Worm (Caenorhabditis elegans) whole organism, mixed stage, embryonic: ENCODE data around the gene pqn-37.

ENCODE experiments used
- M03D4.4 ChIP-seq: sonication (generic microtip); optimal IDR thresholded peaks from 2 replicates; lab custom pipeline; 2017; ENCODE audit warnings: mild to moderate bottlenecking, missing genetic modification characterization, missing compliant biosample characterization
- bed-3 ChIP-seq: fragments of 200-800 bp; sonication (Bioruptor generic); optimal IDR thresholded peaks from 3 replicates; lab custom pipeline; 2018; ENCODE audit warnings: mild to moderate bottlenecking, missing genetic modification characterization, moderate library complexity, missing compliant biosample characterization
- ceh-39 ChIP-seq: fragments of 150-350 bp; optimal IDR thresholded peaks from 2 replicates; lab custom pipeline; 2014; ENCODE audit warnings: missing biosample characterization, missing genetic modification characterization
- ceh-43 ChIP-seq: fragments of 200-800 bp; sonication (Bioruptor generic); optimal IDR thresholded peaks from 2 replicates; lab custom pipeline; 2018; ENCODE audit warnings: mild to moderate bottlenecking, missing genetic modification characterization, moderate library complexity, missing compliant biosample characterization
- ceh-83 ChIP-seq: fragments of 200-800 bp; sonication (Bioruptor generic); optimal IDR thresholded peaks from 2 replicates; lab custom pipeline; 2018; ENCODE audit warnings: mild to moderate bottlenecking, missing genetic modification characterization, missing compliant biosample characterization
- ces-1 ChIP-seq: fragments of 150-350 bp; optimal IDR thresholded peaks from 2 replicates; lab custom pipeline; 2014; ENCODE audit warnings: missing biosample characterization, missing genetic modification reagents, missing genetic modification characterization
- cnd-1 ChIP-seq: fragments of 200-800 bp; sonication (Bioruptor generic); optimal IDR thresholded peaks from 2 replicates; lab custom pipeline; 2018; ENCODE audit warnings: mild to moderate bottlenecking, missing genetic modification characterization, missing compliant biosample characterization
- drap-1 ChIP-seq: fragments of 200-800 bp; sonication (Bioruptor generic); optimal IDR thresholded peaks from 3 replicates; lab custom pipeline; 2018; ENCODE audit warnings: mild to moderate bottlenecking, missing genetic modification characterization, missing compliant biosample characterization
- elt-1 ChIP-seq: sonication (generic microtip); optimal IDR thresholded peaks from 2 replicates; lab custom pipeline; 2017; ENCODE audit warnings: missing genetic modification characterization, mild to moderate bottlenecking, missing compliant biosample characterization, antibody characterized with exemption, moderate library complexity, borderline replicate concordance; ENCODE audit not compliant: insufficient read depth
- hlh-1 ChIP-seq: fragments of 150-350 bp; optimal IDR thresholded peaks from 2 replicates; lab custom pipeline; 2014; ENCODE audit warnings: missing biosample characterization, missing genetic modification reagents, missing genetic modification characterization
- lin-13 ChIP-seq: fragments of 150-350 bp; optimal IDR thresholded peaks from 2 replicates; lab custom pipeline; 2014; ENCODE audit warnings: missing biosample characterization, missing genetic modification characterization
- lsy-2 ChIP-seq: fragments of 150-350 bp; optimal IDR thresholded peaks from 2 replicates; lab custom pipeline; 2014; ENCODE audit warnings: missing biosample characterization, missing genetic modification characterization
- mep-1 ChIP-seq: fragments of 150-350 bp; optimal IDR thresholded peaks from 2 replicates; lab custom pipeline; 2017; ENCODE audit warnings: missing biosample characterization, missing genetic modification reagents, missing genetic modification characterization, inconsistent platforms
- mls-2 ChIP-seq: sonication (generic microtip); optimal IDR thresholded peaks from 2 replicates; lab custom pipeline; 2016; ENCODE audit warnings: mild to moderate bottlenecking, missing genetic modification characterization, moderate library complexity, missing compliant biosample characterization
- nhr-12 ChIP-seq: fragments of 150-350 bp; optimal IDR thresholded peaks from 2 replicates; lab custom pipeline; 2014; ENCODE audit warnings: missing biosample characterization, missing genetic modification characterization
- nhr-237 ChIP-seq: fragments of 150-350 bp; optimal IDR thresholded peaks from 2 replicates; lab custom pipeline; 2014; ENCODE audit warnings: missing biosample characterization, missing genetic modification characterization
- nhr-28 ChIP-seq: fragments of 150-350 bp; optimal IDR thresholded peaks from 2 replicates; lab custom pipeline; 2014; ENCODE audit warnings: missing biosample characterization, missing genetic modification characterization
- nhr-76 ChIP-seq: sonication (generic microtip); optimal IDR thresholded peaks from 2 replicates; lab custom pipeline; 2017; ENCODE audit warnings: missing biosample characterization, missing genetic modification characterization
- pha-4 ChIP-seq: fragments of 150-350 bp; optimal IDR thresholded peaks from 2 replicates; lab custom pipeline; 2018; ENCODE audit warnings: missing biosample characterization, missing genetic modification reagents, missing genetic modification characterization
- sem-2 ChIP-seq: fragments of 200-800 bp; sonication (Bioruptor generic); optimal IDR thresholded peaks from 2 replicates; lab custom pipeline; 2018; ENCODE audit warnings: mild to moderate bottlenecking, missing genetic modification characterization, missing compliant biosample characterization
- snpc-4 ChIP-seq: fragments of 150-350 bp; optimal IDR thresholded peaks from 2 replicates; lab custom pipeline; 2014; ENCODE audit warnings: missing biosample characterization, missing genetic modification characterization
- sptf-1 ChIP-seq: sonication (generic microtip); optimal IDR thresholded peaks from 2 replicates; lab custom pipeline; 2017; ENCODE audit warnings: mild to moderate bottlenecking, missing genetic modification characterization, moderate library complexity, missing compliant biosample characterization
- tbx-8 ChIP-seq: fragments of 200-800 bp; sonication (Bioruptor generic); optimal IDR thresholded peaks from 2 replicates; lab custom pipeline; 2018; ENCODE audit warnings: mild to moderate bottlenecking, missing genetic modification characterization, moderate library complexity, missing compliant biosample characterization
- unc-120 ChIP-seq: sonication (generic microtip); optimal IDR thresholded peaks from 2 replicates; lab custom pipeline; 2017; ENCODE audit warnings: missing genetic modification characterization, missing compliant biosample characterization; ENCODE audit not compliant: poor library complexity, severe bottlenecking
- unc-39 ChIP-seq: fragments of 150-350 bp; optimal IDR thresholded peaks from 2 replicates; lab custom pipeline; 2014; ENCODE audit warnings: missing biosample characterization, missing genetic modification characterization
- unc-62 ChIP-seq: fragments of 150-350 bp; optimal IDR thresholded peaks from 2 replicates; lab custom pipeline; 2014; ENCODE audit warnings: missing biosample characterization, missing genetic modification reagents, missing genetic modification characterization
- zip-8 ChIP-seq: fragments of 150-350 bp; optimal IDR thresholded peaks from 2 replicates; lab custom pipeline; 2014; ENCODE audit warnings: missing biosample characterization, missing genetic modification characterization
- ztf-11 ChIP-seq: fragments of 150-350 bp; optimal IDR thresholded peaks from 2 replicates; lab custom pipeline; 2014; ENCODE audit warnings: missing biosample characterization, missing genetic modification characterization

Gene pqn-37

ce11 chrX:3226348-3227229, 23.7 kb downstream of the pqn-37 start:
- TF ChIP-seq sptf-1 (tag; lab: Kevin White, UChicago) (no peak), unc-120 (tag; lab: Kevin White, UChicago) (no peak), lsy-2 (no peak), zip-8 (tag; lab: Kevin White, UChicago) (peak; percentile 85), unc-62 (GFP tag; lab: Kevin White, UChicago) (no peak), cnd-1 (peak; percentile 43), tbx-8 (GFP tag; lab: Kevin White, UChicago) (no peak), ztf-11 (tag; lab: Kevin White, UChicago) (no peak), ceh-83 (GFP tag; lab: Kevin White, UChicago) (no peak), pha-4 (tag; lab: Kevin White, UChicago) (peak; percentile 88)
- TF ChIP-seq, all 35 proteins: peak for 3

- TF ChIP-seq sptf-1 (tag; lab: Kevin White, UChicago) (peak; percentile 40), lin-13 (tag; lab: Kevin White, UChicago) (no peak), hlh-1 (no peak), mls-2 (peak; percentile 57), elt-1 (tag; lab: Kevin White, UChicago) (peak; percentile 10), nhr-76 (tag; lab: Kevin White, UChicago) (no peak)
Observed at ce11 chrX:3223135-3223534, 27.2 kb downstream of the pqn-37 start.

ce11 chrX:3220267-3220666, 30.1 kb downstream of the pqn-37 start, which contains the start of gene rgl-1:
Gene rgl-1, minus strand, starts transcription at chrX:3220367.
- TF ChIP-seq M03D4.4 (tag; lab: Kevin White, UChicago) (no peak), unc-62 (GFP tag; lab: Kevin White, UChicago) (no peak), nhr-76 (tag; lab: Kevin White, UChicago) (no peak), ces-1 (GFP tag; lab: Kevin White, UChicago) (no peak)

ce11 chrX:3218040-3218795, 32.1 kb downstream of the pqn-37 start:
- TF ChIP-seq unc-39 (tag; lab: Kevin White, UChicago) (no peak), bed-3 (GFP tag; lab: Kevin White, UChicago) (no peak), ceh-43 (GFP tag; lab: Kevin White, UChicago) (no peak), zip-8 (tag; lab: Kevin White, UChicago) (peak; percentile 61), ceh-83 (GFP tag; lab: Kevin White, UChicago) (no peak), ztf-11 (tag; lab: Kevin White, UChicago) (no peak)
- TF ChIP-seq, all 35 proteins: peak for 1

- TF ChIP-seq sem-2 (GFP tag; lab: Kevin White, UChicago) (no peak), lsy-2 (no peak), bed-3 (GFP tag; lab: Kevin White, UChicago) (no peak), nhr-12 (tag; lab: Kevin White, UChicago) (no peak), snpc-4 (no peak), drap-1 (GFP tag; lab: Kevin White, UChicago) (no peak), nhr-28 (tag; lab: Kevin White, UChicago) (no peak), lin-13 (tag; lab: Kevin White, UChicago) (no peak), elt-1 (tag; lab: Kevin White, UChicago) (no peak), M03D4.4 (tag; lab: Kevin White, UChicago) (no peak), ceh-43 (GFP tag; lab: Kevin White, UChicago) (no peak), cnd-1 (no peak), mep-1 (tag; lab: Kevin White, UChicago) (no peak), zip-8 (tag; lab: Kevin White, UChicago) (no peak), sptf-1 (tag; lab: Kevin White, UChicago) (no peak), nhr-237 (tag; lab: Kevin White, UChicago) (no peak), unc-62 (GFP tag; lab: Kevin White, UChicago) (no peak), ceh-39 (tag; lab: Kevin White, UChicago) (no peak)
- TF ChIP-seq, all 35 proteins: peak for 0
Observed at ce11 chrX:3216698-3217097, 33.6 kb downstream of the pqn-37 start.
